Worm (Caenorhabditis elegans): ENCODE measurements around the gene brd-1.

- TF ChIP-seq ceh-13 (GFP tag; optimal IDR thresholded peaks at IDR 0.05) (no peak), sea-1 (GFP tag; conservative IDR thresholded peaks at IDR 0.05) (no peak), ama-1 (optimal IDR thresholded peaks at IDR 0.05) (no peak)
Observed at ce11 chrIII:6914840-6915239, 25.5 kb upstream of the brd-1 start.
